Fruit fly (Drosophila melanogaster): ENCODE results near the gene Or85f.

Or85f gene

dm6 chr3R:9393542-9394025 lies 4.4 kb upstream of the Or85f start (continued):
- peak; percentile 34 for TF ChIP-seq CG3065 (GFP tag; optimal IDR thresholded peaks at IDR 0.05)
- no peak for TF ChIP-seq Sry-δ (GFP tag; optimal IDR thresholded peaks at IDR 0.05)
- no peak for TF ChIP-seq Dp (GFP tag; optimal IDR thresholded peaks at IDR 0.05)
- peak; percentile 33 for TF ChIP-seq kay (GFP tag; optimal IDR thresholded peaks at IDR 0.05)
- TF ChIP-seq CG30020 (tag; optimal IDR thresholded peaks at IDR 0.05): peak; percentile 18
- TF ChIP-seq Taf1 (GFP tag; IDR thresholded peaks at IDR 0.05): no peak
- no peak for TF ChIP-seq gt (GFP tag; IDR thresholded peaks at IDR 0.05)
- 0 out of 2 replicates have a peak, but pooled peaks have one; percentile 38 for TF ChIP-seq CG1024 (GFP tag; IDR thresholded peaks at IDR 0.05)
- TF ChIP-seq danr (GFP tag; IDR thresholded peaks at IDR 0.05): no peak
- no peak for TF ChIP-seq tll (GFP tag; optimal IDR thresholded peaks at IDR 0.05)
- TF ChIP-seq HLH4C (GFP tag; IDR thresholded peaks at IDR 0.05; ENCODE audit: partially characterized antibody): no peak
- no peak for TF ChIP-seq vfl (GFP tag; optimal IDR thresholded peaks at IDR 0.05)
- TF ChIP-seq cwo (GFP tag; optimal IDR thresholded peaks at IDR 0.05): peak; percentile 44
- TF ChIP-seq zf30C (GFP tag; optimal IDR thresholded peaks at IDR 0.05): peak; percentile 54
- peak; percentile 66 for TF ChIP-seq CG7556 (GFP tag; optimal IDR thresholded peaks at IDR 0.05)
- TF ChIP-seq CG34224 (GFP tag; IDR thresholded peaks at IDR 0.05; ENCODE audit: partially characterized antibody): no peak
- TF ChIP-seq abd-A (tag; optimal IDR thresholded peaks at IDR 0.05): no peak
- TF ChIP-seq Tbp (GFP tag; optimal IDR thresholded peaks at IDR 0.05): no peak
- peak; percentile 67 for TF ChIP-seq CG10959 (GFP tag; IDR thresholded peaks at IDR 0.05)
- peak; percentile 80 for TF ChIP-seq phol (tag; optimal IDR thresholded peaks at IDR 0.05)
- TF ChIP-seq disco-r (GFP tag; optimal IDR thresholded peaks at IDR 0.05): no peak
- TF ChIP-seq fd64A (GFP tag; optimal IDR thresholded peaks at IDR 0.05): peak; percentile 89
- peak; percentile 64 for TF ChIP-seq CG16815 (GFP tag; optimal IDR thresholded peaks at IDR 0.05)
- peak; percentile 14 for TF ChIP-seq CG4617 (GFP tag; optimal IDR thresholded peaks at IDR 0.05; ENCODE audit: borderline replicate concordance)
- no peak for TF ChIP-seq jigr1 (GFP tag; IDR thresholded peaks at IDR 0.05)
- TF ChIP-seq CG13894 (tag; optimal IDR thresholded peaks at IDR 0.05): no peak
- no peak for TF ChIP-seq CG32767 (GFP tag; IDR thresholded peaks at IDR 0.05)
- no peak for TF ChIP-seq sc (optimal IDR thresholded peaks at IDR 0.05)
- peak; percentile 73 for TF ChIP-seq sc (GFP tag; optimal IDR thresholded peaks at IDR 0.05)
- TF ChIP-seq sima (GFP tag; optimal IDR thresholded peaks at IDR 0.05): no peak
- TF ChIP-seq CG2199 (GFP tag; IDR thresholded peaks at IDR 0.05): 0 out of 3 replicates have a peak, but pooled peaks have one; percentile 18
- TF ChIP-seq Dfd (GFP tag; optimal IDR thresholded peaks at IDR 0.05): no peak
- no peak for TF ChIP-seq pb (GFP tag; optimal IDR thresholded peaks at IDR 0.05)
- TF ChIP-seq CG5180 (GFP tag; optimal IDR thresholded peaks at IDR 0.05): no peak
- TF ChIP-seq ttk (GFP tag; IDR thresholded peaks at IDR 0.05): peak; percentile 54; the same call in 1 of the 2 replicates
- TF ChIP-seq CG12299 (tag; optimal IDR thresholded peaks at IDR 0.05): peak; percentile 40
- TF ChIP-seq Ravus (GFP tag; IDR thresholded peaks at IDR 0.05): no peak
- no peak for TF ChIP-seq CG3163 (GFP tag; optimal IDR thresholded peaks at IDR 0.05)
- peak; percentile 90 for TF ChIP-seq lbe (GFP tag; optimal IDR thresholded peaks at IDR 0.05)
- peak; percentile 66 for TF ChIP-seq Sox100B (GFP tag; optimal IDR thresholded peaks at IDR 0.05)
- 0 out of 3 replicates have a peak, but pooled peaks have one; percentile 35 for TF ChIP-seq Optix (GFP tag; IDR thresholded peaks at IDR 0.05)
- no peak for TF ChIP-seq Myb (GFP tag; optimal IDR thresholded peaks at IDR 0.05)
- no peak for TF ChIP-seq CG14860 (GFP tag; IDR thresholded peaks at IDR 0.05; ENCODE audit: partially characterized antibody)
- TF ChIP-seq chif (GFP tag; optimal IDR thresholded peaks at IDR 0.05): peak; percentile 39 to 56
- peak; percentile 36 for TF ChIP-seq Camta (GFP tag; optimal IDR thresholded peaks at IDR 0.05)
- peak; percentile 81 for TF ChIP-seq MTF-1 (GFP tag; optimal IDR thresholded peaks at IDR 0.05; ENCODE audit: borderline replicate concordance)
- peak; percentile 82 for TF ChIP-seq CG17359 (tag; optimal IDR thresholded peaks at IDR 0.05)
- no peak for TF ChIP-seq CG16813 (GFP tag; IDR thresholded peaks at IDR 0.05; ENCODE audit: partially characterized antibody)
- no peak for TF ChIP-seq slbo (GFP tag; IDR thresholded peaks at IDR 0.05)
- TF ChIP-seq CG9932 (GFP tag; IDR thresholded peaks at IDR 0.05): peak; percentile 15; the same call in 1 of the 2 replicates
